Worm (Caenorhabditis elegans) whole organism, L3 larva: ENCODE data around the gene K07E1.1.

Source experiments
- R02D3.7 ChIP-seq: fragments of 150-350 bp; optimal IDR thresholded peaks from 2 replicates; lab custom pipeline; 2014; ENCODE audit warnings: missing biosample characterization, missing genetic modification characterization
- ZK546.5 ChIP-seq: sonication (generic microtip); optimal IDR thresholded peaks from 2 replicates; lab custom pipeline; 2017; ENCODE audit warnings: missing biosample characterization, missing genetic modification characterization
- aly-2 ChIP-seq: fragments of 150-350 bp; optimal IDR thresholded peaks from 2 replicates; lab custom pipeline; 2014; ENCODE audit warnings: missing biosample characterization, missing genetic modification characterization
- ama-1 ChIP-seq: fragments of 150-350 bp; optimal IDR thresholded peaks from 2 replicates; lab custom pipeline; 2018
- ceh-16 ChIP-seq: sonication (generic microtip); optimal IDR thresholded peaks from 2 replicates; lab custom pipeline; 2017; ENCODE audit warnings: missing biosample characterization, missing genetic modification characterization
- ceh-82 ChIP-seq: fragments of 150-350 bp; optimal IDR thresholded peaks from 2 replicates; lab custom pipeline; 2014; ENCODE audit warnings: missing biosample characterization, missing genetic modification characterization
- daf-12 ChIP-seq: fragments of 150-350 bp; optimal IDR thresholded peaks from 2 replicates; lab custom pipeline; 2014; ENCODE audit warnings: missing biosample characterization, missing genetic modification reagents, missing genetic modification characterization
- elt-2 ChIP-seq: sonication (generic microtip); optimal IDR thresholded peaks from 2 replicates; lab custom pipeline; 2016; ENCODE audit warnings: missing genetic modification reagents, mild to moderate bottlenecking, missing genetic modification characterization, missing compliant biosample characterization
- elt-3 ChIP-seq, 3 experiments: fragments of 150-350 bp in 1 of 3; sonication (generic microtip) in 2 of 3; optimal IDR thresholded peaks; 2 replicates in 2 of 3; 4 replicates in 1 of 3; lab custom pipeline; 2014 to 2017; ENCODE audit warnings: missing biosample characterization in 3 of 3, missing genetic modification characterization in 3 of 3
- fkh-10 ChIP-seq: sonication (generic microtip); optimal IDR thresholded peaks from 2 replicates; lab custom pipeline; 2017; ENCODE audit warnings: missing biosample characterization, missing genetic modification reagents, missing genetic modification characterization
- fkh-2 ChIP-seq: fragments of 150-350 bp; optimal IDR thresholded peaks from 2 replicates; lab custom pipeline; 2014; ENCODE audit warnings: missing biosample characterization, missing genetic modification reagents, missing genetic modification characterization
- fos-1 ChIP-seq: fragments of 150-350 bp; optimal IDR thresholded peaks from 2 replicates; lab custom pipeline; 2014; ENCODE audit warnings: missing biosample characterization, missing genetic modification characterization
- jun-1 ChIP-seq: fragments of 150-350 bp; optimal IDR thresholded peaks from 2 replicates; lab custom pipeline; 2014; ENCODE audit warnings: missing biosample characterization, missing genetic modification reagents, missing genetic modification characterization
- lin-15B ChIP-seq: fragments of 150-350 bp; optimal IDR thresholded peaks from 2 replicates; lab custom pipeline; 2014; ENCODE audit warnings: missing biosample characterization, missing genetic modification characterization
- lsy-12 ChIP-seq: sonication (generic microtip); optimal IDR thresholded peaks from 2 replicates; lab custom pipeline; 2016; ENCODE audit warnings: mild to moderate bottlenecking, missing genetic modification characterization, missing compliant biosample characterization
- nfya-1 ChIP-seq: sonication (generic microtip); optimal IDR thresholded peaks from 2 replicates; lab custom pipeline; 2017; ENCODE audit warnings: missing genetic modification characterization, mild to moderate bottlenecking, missing compliant biosample characterization, antibody characterized with exemption, moderate library complexity; ENCODE audit not compliant: insufficient read depth
- nhr-11 ChIP-seq: fragments of 150-350 bp; optimal IDR thresholded peaks from 2 replicates; lab custom pipeline; 2014; ENCODE audit warnings: missing biosample characterization, missing genetic modification characterization
- nhr-12 ChIP-seq: fragments of 150-350 bp; optimal IDR thresholded peaks from 2 replicates; lab custom pipeline; 2014; ENCODE audit warnings: missing biosample characterization, missing genetic modification characterization
- nhr-43 ChIP-seq: sonication (generic microtip); optimal IDR thresholded peaks from 2 replicates; lab custom pipeline; 2016; ENCODE audit warnings: mild to moderate bottlenecking, missing genetic modification characterization, missing compliant biosample characterization; ENCODE audit not compliant: poor library complexity, severe bottlenecking
- nhr-67 ChIP-seq: fragments of 150-350 bp; optimal IDR thresholded peaks from 2 replicates; lab custom pipeline; 2014; ENCODE audit warnings: missing biosample characterization, missing genetic modification characterization
- nhr-76 ChIP-seq: fragments of 150-350 bp; sonication (generic microtip); optimal IDR thresholded peaks from 5 replicates; lab custom pipeline; 2014; ENCODE audit warnings: missing biosample characterization, missing genetic modification characterization
- nhr-77 ChIP-seq: fragments of 150-350 bp; optimal IDR thresholded peaks from 2 replicates; lab custom pipeline; 2014; ENCODE audit warnings: missing biosample characterization, missing genetic modification characterization
- pha-4 ChIP-seq: fragments of 150-350 bp; optimal IDR thresholded peaks from 2 replicates; lab custom pipeline; 2014; ENCODE audit warnings: missing biosample characterization, missing genetic modification reagents, missing genetic modification characterization
- pqm-1 ChIP-seq: fragments of 150-350 bp; optimal IDR thresholded peaks from 2 replicates; lab custom pipeline; 2017; ENCODE audit warnings: missing biosample characterization, missing genetic modification characterization, inconsistent platforms
- sea-2 ChIP-seq: fragments of 150-350 bp; sonication (generic microtip); optimal IDR thresholded peaks from 4 replicates; lab custom pipeline; 2014; ENCODE audit warnings: missing biosample characterization, missing genetic modification reagents, missing genetic modification characterization
- tbx-2 ChIP-seq: sonication (generic microtip); optimal IDR thresholded peaks from 2 replicates; lab custom pipeline; 2016; ENCODE audit warnings: mild to moderate bottlenecking, missing genetic modification characterization, missing compliant biosample characterization
- unc-39 ChIP-seq: sonication (generic microtip); optimal IDR thresholded peaks from 4 replicates; lab custom pipeline; 2017; ENCODE audit warnings: missing biosample characterization, missing genetic modification characterization
- unc-62 ChIP-seq: fragments of 150-350 bp; sonication (generic microtip); optimal IDR thresholded peaks from 4 replicates; lab custom pipeline; 2014; ENCODE audit warnings: missing biosample characterization, missing genetic modification reagents, missing genetic modification characterization
- zag-1 ChIP-seq: fragments of 150-350 bp; optimal IDR thresholded peaks from 2 replicates; lab custom pipeline; 2014; ENCODE audit warnings: missing biosample characterization, missing genetic modification characterization
- ztf-11 ChIP-seq: fragments of 150-350 bp; optimal IDR thresholded peaks from 2 replicates; lab custom pipeline; 2014; ENCODE audit warnings: missing biosample characterization, missing genetic modification characterization
- ztf-4 ChIP-seq: fragments of 150-350 bp; optimal IDR thresholded peaks from 2 replicates; lab custom pipeline; 2014; ENCODE audit warnings: missing biosample characterization, missing genetic modification characterization

Gene K07E1.1

ce11 chrII:4590086-4590485, 39.2 kb downstream of the K07E1.1 start:
- TF ChIP-seq lsy-12 (tag; lab: Kevin White, UChicago) (no peak), ceh-82 (tag; lab: Kevin White, UChicago) (no peak), fkh-10 (GFP tag; lab: Kevin White, UChicago) (no peak), zag-1 (tag; lab: Kevin White, UChicago) (no peak), ceh-16 (no peak), fkh-2 (tag; lab: Kevin White, UChicago) (no peak), fos-1 (tag; lab: Kevin White, UChicago) (no peak), nfya-1 (no peak), nhr-77 (tag; lab: Kevin White, UChicago) (no peak), aly-2 (tag; lab: Kevin White, UChicago) (no peak), nhr-12 (tag; lab: Kevin White, UChicago) (no peak), ama-1 (lab: Kevin White, UChicago) (no peak), nhr-67 (tag; lab: Kevin White, UChicago) (no peak), elt-2 (no peak), tbx-2 (tag; lab: Kevin White, UChicago) (no peak), ztf-4 (tag; lab: Kevin White, UChicago) (no peak)

- TF ChIP-seq lsy-12 (tag; lab: Kevin White, UChicago) (peak; percentile 13), sea-2 (GFP tag; lab: Kevin White, UChicago) (no peak)
Measured at ce11 chrII:4590660-4591059, 39.8 kb downstream of the K07E1.1 start.

- TF ChIP-seq lsy-12 (tag; lab: Kevin White, UChicago) (no peak), elt-2 (peak; percentile 36), pha-4 (tag; lab: Kevin White, UChicago) (no peak), unc-39 (tag; lab: Kevin White, UChicago) (no peak), R02D3.7 (tag; lab: Kevin White, UChicago) (no peak), pqm-1 (tag; lab: Kevin White, UChicago) (peak; percentile 7), daf-12 (tag; lab: Kevin White, UChicago) (no peak), nhr-76 (no peak), elt-3 (tag; optimal IDR thresholded peaks at IDR 0.05; lab: Kevin White, UChicago) (no peak), nhr-11 (tag; lab: Kevin White, UChicago) (no peak), ZK546.5 (tag; lab: Kevin White, UChicago) (no peak)
- TF ChIP-seq, all 47 proteins: peak for 2
Measured at ce11 chrII:4597441-4597840, 46.6 kb downstream of the K07E1.1 start.

- TF ChIP-seq zag-1 (tag; lab: Kevin White, UChicago) (no peak), pha-4 (tag; lab: Kevin White, UChicago) (peak; percentile 36), pqm-1 (tag; lab: Kevin White, UChicago) (peak; percentile 71), elt-2 (peak; percentile 85), daf-12 (tag; lab: Kevin White, UChicago) (no peak)
- TF ChIP-seq, all 47 proteins: peak for 3
Measured at ce11 chrII:4598815-4599214, 47.9 kb downstream of the K07E1.1 start.

ce11 chrII:4599838-4600237, 49.0 kb downstream of the K07E1.1 start:
- TF ChIP-seq jun-1 (tag; lab: Kevin White, UChicago) (no peak), pqm-1 (tag; lab: Kevin White, UChicago) (peak; percentile 28)

DNA sequence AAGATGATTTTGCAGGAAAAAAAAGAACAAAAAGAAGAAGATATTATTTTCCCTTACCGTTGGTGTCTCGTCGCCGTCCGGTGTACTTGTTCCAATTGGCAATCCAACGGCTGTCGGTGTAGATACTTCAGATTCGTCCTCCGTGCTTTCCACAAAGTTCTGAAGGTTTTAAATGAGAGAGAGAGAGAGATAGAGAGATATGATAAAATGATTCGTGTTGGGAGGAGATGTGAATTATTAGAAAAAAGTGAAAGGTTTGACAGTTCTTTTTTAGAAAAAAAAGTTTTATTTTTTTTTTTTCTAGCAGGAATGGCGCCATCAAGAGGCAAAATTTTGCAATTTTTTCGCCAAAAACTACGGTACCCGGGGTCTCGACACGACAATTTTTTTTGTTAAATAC, 49.4 kb downstream of the K07E1.1 start:
- TF ChIP-seq nhr-43 (tag; lab: Kevin White, UChicago) (no peak), unc-62 (GFP tag; lab: Kevin White, UChicago) (no peak), nfya-1 (no peak), lin-15B (tag; lab: Kevin White, UChicago) (no peak), ztf-11 (tag; lab: Kevin White, UChicago) (no peak), ceh-82 (tag; lab: Kevin White, UChicago) (no peak)
